Worm (Caenorhabditis elegans): ENCODE results near the gene T07G12.3.

The T07G12.3 gene

ce11 chrIV:10503750-10504232 is 29.9 kb upstream of the T07G12.3 start (continued):
- peak; percentile 95 for TF ChIP-seq fkh-10 (GFP tag; optimal IDR thresholded peaks at IDR 0.05)
- TF ChIP-seq ztf-4 (tag; optimal IDR thresholded peaks at IDR 0.05): peak; percentile 39
- no peak for TF ChIP-seq nhr-85 (tag)
- TF ChIP-seq nhr-71 (tag; optimal IDR thresholded peaks at IDR 0.05): peak; percentile 88
- TF ChIP-seq skn-1 (tag; optimal IDR thresholded peaks at IDR 0.05): peak; percentile 27
- peak; percentile 91 for TF ChIP-seq fkh-8 (tag; optimal IDR thresholded peaks at IDR 0.05)
- no peak for TF ChIP-seq elt-2 (tag; optimal IDR thresholded peaks at IDR 0.05)
- no peak for TF ChIP-seq nhr-11 (tag; optimal IDR thresholded peaks at IDR 0.05)
- TF ChIP-seq nhr-20 (tag; optimal IDR thresholded peaks at IDR 0.05): peak; percentile 59
- TF ChIP-seq tbx-2 (tag; optimal IDR thresholded peaks at IDR 0.05): peak; percentile 71
- TF ChIP-seq mdl-1 (tag; optimal IDR thresholded peaks at IDR 0.05): peak; percentile 9 to 56
- peak; percentile 36 for TF ChIP-seq irx-1 (tag; optimal IDR thresholded peaks at IDR 0.05)
- peak; percentile 71 for TF ChIP-seq egl-13 (tag; optimal IDR thresholded peaks at IDR 0.05)
- TF ChIP-seq rnt-1 (tag; optimal IDR thresholded peaks at IDR 0.05): peak; percentile 35
- peak; percentile 41 for TF ChIP-seq pax-3 (tag; optimal IDR thresholded peaks at IDR 0.05)
- TF ChIP-seq mep-1 (tag; optimal IDR thresholded peaks at IDR 0.05): peak; percentile 70
- peak; percentile 41 to 44 for TF ChIP-seq efl-1 (optimal IDR thresholded peaks at IDR 0.05)
- TF ChIP-seq efl-1 (GFP tag; optimal IDR thresholded peaks at IDR 0.05 in 1 of 2): peak; percentile 12 to 23
- TF ChIP-seq swsn-7 (tag; optimal IDR thresholded peaks at IDR 0.05): peak; percentile 69
- peak; percentile 16 for TF ChIP-seq C16A3.4 (tag; optimal IDR thresholded peaks at IDR 0.05)
- TF ChIP-seq zag-1 (tag; optimal IDR thresholded peaks at IDR 0.05): peak; percentile 55
- TF ChIP-seq nhr-47 (tag; optimal IDR thresholded peaks at IDR 0.05): peak; percentile 73
- TF ChIP-seq F16B12.6 (tag; optimal IDR thresholded peaks at IDR 0.05): peak; percentile 23
- peak; percentile 85 for TF ChIP-seq dsc-1 (tag; optimal IDR thresholded peaks at IDR 0.05)
- TF ChIP-seq unc-86 (tag; optimal IDR thresholded peaks at IDR 0.05): peak; percentile 73
- no peak for TF ChIP-seq nhr-28 (tag; optimal IDR thresholded peaks at IDR 0.05)

DNA sequence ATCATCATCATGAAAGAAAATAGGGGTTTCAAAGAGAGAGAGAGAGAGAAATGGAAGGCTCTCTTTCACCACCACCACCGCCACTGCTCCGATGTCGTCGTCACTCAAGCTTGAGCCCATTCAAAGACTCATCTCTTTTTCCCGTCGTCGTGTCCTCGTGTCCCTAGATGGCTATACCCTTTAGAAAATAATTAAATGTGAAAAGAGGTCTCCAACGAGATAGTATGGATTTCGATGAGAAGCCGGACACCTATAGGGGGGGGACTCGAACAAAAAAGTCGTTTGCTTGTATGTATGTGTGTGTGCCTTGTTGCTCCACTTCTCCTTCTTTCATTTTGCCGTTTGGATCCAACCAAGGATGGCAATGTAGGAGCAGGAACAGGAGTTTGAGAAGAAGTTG is 28.7 kb upstream of the T07G12.3 start:
- peak; percentile 45 for TF ChIP-seq tbx-2 (tag; optimal IDR thresholded peaks at IDR 0.05)
- TF ChIP-seq efl-3 (GFP tag; optimal IDR thresholded peaks at IDR 0.05): no peak
- peak; percentile 42 for TF ChIP-seq unc-86 (tag; optimal IDR thresholded peaks at IDR 0.05)
- TF ChIP-seq sup-37 (GFP tag; optimal IDR thresholded peaks at IDR 0.05): no peak
- no peak for TF ChIP-seq hlh-4 (tag; optimal IDR thresholded peaks at IDR 0.05)
- no peak for TF ChIP-seq dpl-1 (GFP tag; optimal IDR thresholded peaks at IDR 0.05)
- no peak for TF ChIP-seq nhr-11 (tag; optimal IDR thresholded peaks at IDR 0.05)
- no peak for TF ChIP-seq grh-1 (GFP tag; IDR thresholded peaks at IDR 0.05)
- no peak for TF ChIP-seq isw-1 (GFP tag; IDR thresholded peaks at IDR 0.05)
- no peak for TF ChIP-seq ceh-8 (GFP tag; optimal IDR thresholded peaks at IDR 0.05)
- peak; percentile 26 for TF ChIP-seq fkh-10 (GFP tag; optimal IDR thresholded peaks at IDR 0.05)
- no peak for TF ChIP-seq sptf-1 (tag; optimal IDR thresholded peaks at IDR 0.05)
- no peak for TF ChIP-seq efl-1 (optimal IDR thresholded peaks at IDR 0.05)
- TF ChIP-seq efl-1 (GFP tag; optimal IDR thresholded peaks at IDR 0.05 in 1 of 2): no peak
- TF ChIP-seq sox-4 (tag; optimal IDR thresholded peaks at IDR 0.05): no peak
- TF ChIP-seq nhr-71 (tag; optimal IDR thresholded peaks at IDR 0.05): peak; percentile 10
- peak in 1 of 2 experiments; percentile 26 for TF ChIP-seq ztf-11 (tag; optimal IDR thresholded peaks at IDR 0.05)
- TF ChIP-seq ceh-88 (GFP tag; IDR thresholded peaks at IDR 0.05): no peak
- TF ChIP-seq ceh-82 (tag; optimal IDR thresholded peaks at IDR 0.05): peak in 1 of 3 experiments; percentile 23
- TF ChIP-seq swsn-7 (tag; optimal IDR thresholded peaks at IDR 0.05): peak; percentile 6
- TF ChIP-seq pax-3 (tag; optimal IDR thresholded peaks at IDR 0.05): peak; percentile 31
- no peak for TF ChIP-seq mdl-1 (tag; optimal IDR thresholded peaks at IDR 0.05)
- peak; percentile 12 for TF ChIP-seq nhr-47 (tag; optimal IDR thresholded peaks at IDR 0.05)
- TF ChIP-seq snu-23 (GFP tag; optimal IDR thresholded peaks at IDR 0.05): peak; percentile 13
- TF ChIP-seq lin-14 (GFP tag; optimal IDR thresholded peaks at IDR 0.05): peak; percentile 69
- TF ChIP-seq lsy-2 (tag; optimal IDR thresholded peaks at IDR 0.05): peak in 1 of 2 experiments; percentile 7
- TF ChIP-seq unc-98 (GFP tag; IDR thresholded peaks at IDR 0.05): no peak
- TF ChIP-seq mab-9 (GFP tag; IDR thresholded peaks at IDR 0.05): no peak

Measured in whole organism, L1 larva.